Worm (Caenorhabditis elegans) whole organism, young adult: Measurements from ENCODE around the gene H38K22.7.

Experiments
- attf-3 ChIP-seq: fragments of 200-800 bp; sonication (Bioruptor generic); conservative IDR thresholded peaks from 2 replicates; pipeline ENCODE4 v1.3.6; 2022; ENCODE audit warnings: missing genetic modification reagents, missing genetic modification characterization, missing compliant biosample characterization
- attf-6 ChIP-seq: fragments of 200-800 bp; sonication (Bioruptor generic); IDR thresholded peaks from 2 replicates; pipeline ENCODE4 v1.3.6; 2022; ENCODE audit warnings: missing genetic modification reagents, missing genetic modification characterization, missing compliant biosample characterization
- unc-62 ChIP-seq: fragments of 150-350 bp; optimal IDR thresholded peaks from 2 replicates; lab custom pipeline; 2014; ENCODE audit warnings: missing biosample characterization, missing genetic modification reagents, missing genetic modification characterization
- ztf-6 ChIP-seq: fragments of 200-800 bp; sonication (Bioruptor generic); IDR thresholded peaks from 2 replicates; pipeline ENCODE4 v1.3.6; 2022; ENCODE audit warnings: missing genetic modification reagents, missing genetic modification characterization, missing compliant biosample characterization

- TF ChIP-seq ztf-6 (no peak), attf-3 (no peak), attf-6 (no peak), unc-62 (no peak)
Observed at ce11 chrIII:4349799-4350198, 28.3 kb downstream of the H38K22.7 start, which contains the start of gene B0285.6.
